Worm (Caenorhabditis elegans): ENCODE results near the gene W02A2.5.
A peak's percentile ranks its signal among the peaks of the same experiment; 100 is the strongest.

The W02A2.5 gene

DNA sequence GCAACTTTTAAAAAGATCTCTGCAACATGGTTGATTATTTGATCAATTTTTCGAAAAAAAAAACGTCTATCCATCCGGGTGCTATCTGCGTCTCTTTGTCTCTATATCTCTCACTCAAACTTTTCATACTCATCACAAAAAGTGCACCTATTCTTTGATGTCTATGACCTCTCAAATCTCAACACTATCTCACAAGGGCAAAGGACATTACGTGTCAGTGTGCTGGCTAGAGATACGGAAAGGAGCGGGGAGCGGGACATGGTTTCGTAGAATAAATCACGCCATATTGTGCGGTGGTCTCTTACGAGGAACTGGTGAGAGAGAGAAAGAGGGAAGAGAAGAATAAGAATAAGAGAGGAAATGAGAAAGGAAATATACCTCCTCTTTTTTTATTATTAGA, 20.2 kb upstream of the W02A2.5 start (continued):
- TF ChIP-seq ZK546.5 (tag; optimal IDR thresholded peaks at IDR 0.05) (no peak), fos-1 (tag; optimal IDR thresholded peaks at IDR 0.05) (no peak), skn-1 (tag; optimal IDR thresholded peaks at IDR 0.05) (no peak)

DNA sequence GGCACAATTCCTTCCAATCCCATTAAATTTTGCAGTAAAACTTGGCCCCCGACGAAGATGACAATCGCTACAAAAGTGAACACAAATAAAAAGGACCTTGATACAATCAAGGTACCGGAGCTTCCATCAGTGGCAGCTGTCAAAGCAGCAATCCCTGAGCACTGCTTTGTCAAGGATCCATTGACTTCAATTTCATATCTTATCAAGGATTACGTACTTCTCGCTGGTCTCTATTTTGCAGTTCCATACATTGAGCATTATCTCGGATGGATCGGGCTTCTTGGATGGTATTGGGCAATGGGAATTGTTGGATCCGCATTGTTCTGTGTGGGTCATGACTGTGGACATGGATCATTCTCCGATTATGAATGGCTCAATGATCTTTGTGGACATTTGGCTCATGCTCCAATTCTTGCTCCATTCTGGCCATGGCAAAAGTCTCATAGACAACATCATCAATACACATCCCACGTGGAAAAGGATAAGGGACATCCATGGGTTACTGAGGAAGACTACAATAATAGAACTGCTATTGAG, 18.8 kb upstream of the W02A2.5 start, which contains the start of gene fat-2:
TSS of gene fat-2 (plus strand) at position 51 of the 537 bp plus-strand sequence.
- TF ChIP-seq lim-7 (GFP tag; IDR thresholded peaks at IDR 0.05) (0 out of 2 replicates have a peak, but pooled peaks have one; percentile 2), unc-62 (GFP tag; optimal IDR thresholded peaks at IDR 0.05 in 1 of 2) (peak in 1 of 2 experiments; percentile 92), unc-62 (tag; optimal IDR thresholded peaks at IDR 0.05) (no peak), nhr-6 (tag; optimal IDR thresholded peaks at IDR 0.05) (no peak)

DNA sequence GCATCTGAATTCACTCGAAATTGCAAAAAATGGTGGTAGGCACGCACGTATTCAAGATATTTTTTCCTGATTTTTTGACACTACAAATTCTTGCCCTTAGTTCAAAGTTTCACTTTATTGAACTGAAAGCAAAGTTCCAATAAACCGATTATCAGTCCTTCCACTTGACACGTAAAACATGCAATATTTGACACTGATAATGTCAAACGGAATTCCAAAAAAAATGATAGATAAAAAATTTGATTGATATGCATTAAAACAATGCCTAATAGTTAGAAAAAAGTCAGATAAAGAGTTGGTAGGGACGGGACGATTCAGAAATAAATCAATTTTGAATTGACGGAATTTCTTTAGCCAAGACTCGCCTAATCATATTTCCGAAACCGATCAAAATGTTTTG, 15.6 kb upstream of the W02A2.5 start:
- TF ChIP-seq ceh-20 (GFP tag; IDR thresholded peaks at IDR 0.05) (peak; percentile 70), hlh-11 (tag; optimal IDR thresholded peaks at IDR 0.05) (peak; percentile 61), dmd-6 (GFP tag; IDR thresholded peaks at IDR 0.05) (peak; percentile 97), nhr-10 (tag; optimal IDR thresholded peaks at IDR 0.05) (no peak), aha-1 (tag) (peak; percentile 24), daf-16 (GFP tag; optimal IDR thresholded peaks at IDR 0.05) (no peak), daf-16 (tag; optimal IDR thresholded peaks at IDR 0.05) (peak; percentile 72), lin-1 (GFP tag; IDR thresholded peaks at IDR 0.05) (peak; percentile 60; the same call in 1 of the 2 replicates), lsy-2 (tag; optimal IDR thresholded peaks at IDR 0.05) (peak in 1 of 2 experiments; percentile 39), egl-27 (tag; optimal IDR thresholded peaks at IDR 0.05) (no peak), nhr-6 (tag; optimal IDR thresholded peaks at IDR 0.05) (no peak), unc-39 (tag; optimal IDR thresholded peaks at IDR 0.05) (no peak), mep-1 (tag; optimal IDR thresholded peaks at IDR 0.05) (no peak), pqm-1 (tag; optimal IDR thresholded peaks at IDR 0.05) (peak; percentile 96), ama-1 (optimal IDR thresholded peaks at IDR 0.05) (no peak), tra-1 (GFP tag; IDR thresholded peaks at IDR 0.05) (peak; percentile 72; the same call in 1 of the 2 replicates), nhr-28 (tag; optimal IDR thresholded peaks at IDR 0.05) (peak; percentile 89), unc-62 (GFP tag; optimal IDR thresholded peaks at IDR 0.05 in 1 of 2) (peak in 1 of 2 experiments; percentile 56), unc-62 (tag; optimal IDR thresholded peaks at IDR 0.05) (no peak), nhr-77 (tag; optimal IDR thresholded peaks at IDR 0.05) (peak; percentile 91), ceh-32 (tag; optimal IDR thresholded peaks at IDR 0.05; ENCODE audit: poor library complexity) (no peak), mxl-3 (GFP tag; optimal IDR thresholded peaks at IDR 0.05) (no peak), T20F7.1 (GFP tag; optimal IDR thresholded peaks at IDR 0.05) (peak; percentile 35), nhr-102 (tag; optimal IDR thresholded peaks at IDR 0.05) (no peak), fkh-10 (GFP tag; optimal IDR thresholded peaks at IDR 0.05) (no peak), php-3 (GFP tag; IDR thresholded peaks at IDR 0.05) (peak; percentile 83), dve-1 (tag; optimal IDR thresholded peaks at IDR 0.05; ENCODE audit: insufficient read depth) (peak; percentile 94), hlh-30 (tag; optimal IDR thresholded peaks at IDR 0.05; ENCODE audit: insufficient read depth) (peak; percentile 26), ctbp-1 (GFP tag; IDR thresholded peaks at IDR 0.05) (no peak), nhr-48 (tag; optimal IDR thresholded peaks at IDR 0.05) (peak; percentile 67)

DNA sequence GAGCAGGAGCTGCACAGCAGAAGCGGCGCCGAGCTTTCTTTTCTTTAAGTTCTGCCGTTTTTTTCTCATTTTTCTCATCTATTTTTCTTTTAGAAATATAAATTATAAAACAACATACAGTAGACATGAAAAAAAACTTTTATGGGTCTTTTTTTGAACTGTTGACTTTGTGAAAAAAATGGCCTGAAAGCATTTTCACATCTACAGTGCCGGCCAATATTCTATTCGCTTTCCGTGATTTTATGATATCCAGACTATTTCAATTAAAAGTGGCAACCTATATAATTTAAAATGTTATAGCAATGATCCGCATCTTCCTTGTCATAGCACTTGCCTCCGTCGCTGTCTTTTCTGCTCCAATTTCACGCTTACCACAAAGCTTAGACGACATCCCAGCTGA, 14.6 kb upstream of the W02A2.5 start, which contains the start of gene far-6:
TSS of gene far-6 (plus strand) at position 301 of the 400 bp plus-strand sequence.
- no peak for TF ChIP-seq spr-1 (tag; optimal IDR thresholded peaks at IDR 0.05)
- no peak for TF ChIP-seq fos-1 (tag; optimal IDR thresholded peaks at IDR 0.05)
- TF ChIP-seq madf-5 (GFP tag; IDR thresholded peaks at IDR 0.05): no peak
- no peak for TF ChIP-seq Y5F2A.4 (GFP tag; optimal IDR thresholded peaks at IDR 0.05)
- TF ChIP-seq nhr-41 (GFP tag; IDR thresholded peaks at IDR 0.05): no peak
- no peak for TF ChIP-seq mep-1 (tag; optimal IDR thresholded peaks at IDR 0.05)
- no peak for TF ChIP-seq F49E8.2 (tag; optimal IDR thresholded peaks at IDR 0.05; ENCODE audit: borderline replicate concordance)
- no peak for TF ChIP-seq ctbp-1 (GFP tag; IDR thresholded peaks at IDR 0.05)
- no peak for TF ChIP-seq Y105C5A.15 (GFP tag; IDR thresholded peaks at IDR 0.05)
- TF ChIP-seq nhr-237 (tag; optimal IDR thresholded peaks at IDR 0.05): no peak

All from whole organism, L4 larva.